In the genomic region with DNA sequence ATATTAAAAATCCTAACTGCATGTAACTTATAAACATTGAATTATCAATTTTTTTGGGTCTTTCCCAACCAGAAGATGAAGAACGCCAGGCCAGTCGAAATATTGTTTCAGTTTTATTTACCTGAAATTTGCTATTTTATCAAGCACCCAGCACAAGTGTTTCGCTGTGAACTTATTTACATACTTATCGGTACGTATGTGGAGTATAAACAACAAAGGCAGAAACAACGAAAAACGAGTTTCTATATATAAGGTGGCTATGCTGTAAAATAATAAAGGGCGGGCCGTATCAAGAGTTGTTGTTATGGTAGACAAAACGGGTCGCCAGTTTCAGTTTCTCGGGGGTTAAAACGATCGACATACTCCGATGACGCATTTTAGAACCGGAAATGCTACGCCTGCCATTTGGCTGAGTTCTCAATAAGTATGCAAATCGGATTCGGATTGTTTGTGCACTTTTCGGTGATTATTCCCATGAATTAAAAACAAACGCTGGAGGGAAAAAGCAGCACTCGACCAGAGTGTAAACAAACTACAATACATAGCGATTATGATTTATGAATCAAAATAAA, we compare ENCODE assay signal across 1 fruit fly cellular context.
TF ChIP-seq lines count a peak whose summit lies in the region.

No protein-coding gene starts in this region.

TF ChIP-seq in whole organism, embryonic, 481 proteins besides CTCF, POLR2A, EP300 and RAD21 (continued from another document and continues in another):
- 0 out of 3 replicates have a peak, but pooled peaks have one; percentile 36 for TF ChIP-seq so (GFP tag; IDR thresholded peaks at IDR 0.05; lab: Robert Waterston, UW)
- TF ChIP-seq disco-r (GFP tag; optimal IDR thresholded peaks at IDR 0.05; lab: Kevin White, UChicago), result no peak
- peak; percentile 82 for TF ChIP-seq sens (GFP tag; lab: Kevin White, UChicago)
- no peak for TF ChIP-seq ac (GFP tag; optimal IDR thresholded peaks at IDR 0.05; lab: Kevin White, UChicago)
- peak; percentile 84 for TF ChIP-seq Med (GFP tag; lab: Kevin White, UChicago)
- no peak for TF ChIP-seq danr (GFP tag; IDR thresholded peaks at IDR 0.05; lab: Robert Waterston, UW)
- no peak for TF ChIP-seq sc (optimal IDR thresholded peaks at IDR 0.05; lab: Kevin White, UChicago)
- TF ChIP-seq sc (GFP tag; optimal IDR thresholded peaks at IDR 0.05; lab: Kevin White, UChicago), result no peak
- TF ChIP-seq nerfin-1 (tag; optimal IDR thresholded peaks at IDR 0.05; lab: Kevin White, UChicago), result no peak
- TF ChIP-seq chm (GFP tag; IDR thresholded peaks at IDR 0.05; lab: Robert Waterston, UW), result 0 out of 2 replicates have a peak, but pooled peaks have one; percentile 29
- peak; percentile 15 for TF ChIP-seq CG12219 (GFP tag; optimal IDR thresholded peaks at IDR 0.05; lab: Kevin White, UChicago)
- no peak for TF ChIP-seq CG15601 (tag; optimal IDR thresholded peaks at IDR 0.05; lab: Kevin White, UChicago)
- TF ChIP-seq Xrp1 (GFP tag; IDR thresholded peaks at IDR 0.05; lab: Robert Waterston, UW), result no peak; the same call in 1 of the 2 replicates
- no peak for TF ChIP-seq mam (GFP tag; optimal IDR thresholded peaks at IDR 0.05; lab: Kevin White, UChicago)
- peak; percentile 20 for TF ChIP-seq gem (tag; optimal IDR thresholded peaks at IDR 0.05; lab: Kevin White, UChicago)
- peak; percentile 41; the same call in 1 of the 2 replicates for TF ChIP-seq CG14014 (GFP tag; IDR thresholded peaks at IDR 0.05; lab: Robert Waterston, UW)
- TF ChIP-seq Fer2 (tag; optimal IDR thresholded peaks at IDR 0.05; lab: Kevin White, UChicago), result peak; percentile 26
- TF ChIP-seq CG4328 (GFP tag; optimal IDR thresholded peaks at IDR 0.05; lab: Kevin White, UChicago), result no peak
- peak; percentile 0 for TF ChIP-seq CG7745 (tag; optimal IDR thresholded peaks at IDR 0.05; lab: Kevin White, UChicago)
- peak; percentile 42; the same call in 1 of the 2 replicates for TF ChIP-seq Atf6 (GFP tag; IDR thresholded peaks at IDR 0.05; lab: Robert Waterston, UW)
- no peak for TF ChIP-seq ham (GFP tag; IDR thresholded peaks at IDR 0.05; lab: Robert Waterston, UW)
- no peak for TF ChIP-seq CG8290 (GFP tag; optimal IDR thresholded peaks at IDR 0.05; lab: Kevin White, UChicago)
- peak in 1 of 2 experiments; percentile 73 for TF ChIP-seq CG8290 (tag; optimal IDR thresholded peaks at IDR 0.05; lab: Kevin White, UChicago)
- no peak for TF ChIP-seq Drgx (GFP tag; IDR thresholded peaks at IDR 0.05; lab: Robert Waterston, UW)
- TF ChIP-seq CG6254 (GFP tag; optimal IDR thresholded peaks at IDR 0.05; lab: Kevin White, UChicago), result no peak
- TF ChIP-seq hkb (optimal IDR thresholded peaks at IDR 0.05; lab: Kevin White, UChicago), result no peak
- TF ChIP-seq hkb (GFP tag; IDR thresholded peaks at IDR 0.05; lab: Robert Waterston, UW), result peak; percentile 49
- peak; percentile 46 for TF ChIP-seq CG6765 (GFP tag; optimal IDR thresholded peaks at IDR 0.05; lab: Kevin White, UChicago)
- no peak for TF ChIP-seq CG13123 (GFP tag; optimal IDR thresholded peaks at IDR 0.05; lab: Kevin White, UChicago)
- no peak for TF ChIP-seq sens-2 (GFP tag; IDR thresholded peaks at IDR 0.05; lab: Robert Waterston, UW)
- no peak for TF ChIP-seq ems (GFP tag; optimal IDR thresholded peaks at IDR 0.05; lab: Kevin White, UChicago)
- TF ChIP-seq vfl (GFP tag; optimal IDR thresholded peaks at IDR 0.05; lab: Kevin White, UChicago), result peak; percentile 4
- TF ChIP-seq Ssrp (tag; optimal IDR thresholded peaks at IDR 0.05; lab: Kevin White, UChicago), result no peak
- TF ChIP-seq ase (GFP tag; IDR thresholded peaks at IDR 0.05; lab: Robert Waterston, UW), result no peak
- peak; percentile 35 for TF ChIP-seq CG7987 (GFP tag; optimal IDR thresholded peaks at IDR 0.05; lab: Kevin White, UChicago)
- peak; percentile 23 for TF ChIP-seq BtbVII (GFP tag; optimal IDR thresholded peaks at IDR 0.05; lab: Kevin White, UChicago)
- TF ChIP-seq CG30020 (tag; optimal IDR thresholded peaks at IDR 0.05; lab: Kevin White, UChicago), result no peak
- TF ChIP-seq fru (optimal IDR thresholded peaks at IDR 0.05; lab: Kevin White, UChicago), result no peak
- TF ChIP-seq CG10366 (GFP tag; IDR thresholded peaks at IDR 0.05; lab: Robert Waterston, UW), result no peak
- TF ChIP-seq CG6683 (GFP tag; optimal IDR thresholded peaks at IDR 0.05; lab: Kevin White, UChicago), result peak; percentile 11
- TF ChIP-seq jumu (GFP tag; optimal IDR thresholded peaks at IDR 0.05; lab: Kevin White, UChicago), result no peak
- TF ChIP-seq chinmo (GFP tag; IDR thresholded peaks at IDR 0.05; lab: Robert Waterston, UW; ENCODE audit: partially characterized antibody), result peak; percentile 66; the same call in 1 of the 4 replicates
- peak; percentile 34; the same call in 1 of the 2 replicates for TF ChIP-seq vvl (GFP tag; IDR thresholded peaks at IDR 0.05; lab: Robert Waterston, UW)
- TF ChIP-seq CG10321 (GFP tag; IDR thresholded peaks at IDR 0.05; lab: Robert Waterston, UW), result no peak
- no peak for TF ChIP-seq peb (GFP tag; IDR thresholded peaks at IDR 0.05; lab: Robert Waterston, UW)
- TF ChIP-seq HLHmδ (GFP tag; optimal IDR thresholded peaks at IDR 0.05; lab: Kevin White, UChicago), result no peak
- TF ChIP-seq Dek (tag; optimal IDR thresholded peaks at IDR 0.05; lab: Kevin White, UChicago), result peak; percentile 15
- TF ChIP-seq Antp (GFP tag; optimal IDR thresholded peaks at IDR 0.05; lab: Kevin White, UChicago), result no peak
- no peak for TF ChIP-seq zfh1 (GFP tag; IDR thresholded peaks at IDR 0.05; lab: Robert Waterston, UW)
- TF ChIP-seq lbe (GFP tag; optimal IDR thresholded peaks at IDR 0.05; lab: Kevin White, UChicago), result peak; percentile 5
- TF ChIP-seq Spps (tag; optimal IDR thresholded peaks at IDR 0.05; lab: Kevin White, UChicago), result no peak
- no peak for TF ChIP-seq Lpt (GFP tag; optimal IDR thresholded peaks at IDR 0.05; lab: Kevin White, UChicago)
- peak; percentile 25; the same call in 1 of the 3 replicates for TF ChIP-seq CG11695 (GFP tag; IDR thresholded peaks at IDR 0.05; lab: Robert Waterston, UW)
- TF ChIP-seq Dbx (GFP tag; IDR thresholded peaks at IDR 0.05; lab: Robert Waterston, UW), result no peak
- TF ChIP-seq CG15073 (GFP tag; optimal IDR thresholded peaks at IDR 0.05; lab: Kevin White, UChicago), result no peak
- no peak for TF ChIP-seq CG17612 (GFP tag; IDR thresholded peaks at IDR 0.05; lab: Robert Waterston, UW)
- TF ChIP-seq CG9932 (GFP tag; IDR thresholded peaks at IDR 0.05; lab: Robert Waterston, UW), result no peak
- no peak for TF ChIP-seq CG6791 (GFP tag; IDR thresholded peaks at IDR 0.05; lab: Robert Waterston, UW; ENCODE audit: partially characterized antibody)
- TF ChIP-seq Sox102F (GFP tag; optimal IDR thresholded peaks at IDR 0.05; lab: Kevin White, UChicago), result no peak
- TF ChIP-seq CG11696 (GFP tag; IDR thresholded peaks at IDR 0.05; lab: Robert Waterston, UW), result no peak
- peak; percentile 69 for TF ChIP-seq Hmr (GFP tag; optimal IDR thresholded peaks at IDR 0.05; lab: Kevin White, UChicago)
- TF ChIP-seq nom (GFP tag; optimal IDR thresholded peaks at IDR 0.05; lab: Kevin White, UChicago), result no peak
- TF ChIP-seq lov (optimal IDR thresholded peaks at IDR 0.05; lab: Kevin White, UChicago), result no peak
- TF ChIP-seq lov (GFP tag; IDR thresholded peaks at IDR 0.05; lab: Robert Waterston, UW), result 0 out of 3 replicates have a peak, but pooled peaks have one; percentile 29
- no peak for TF ChIP-seq corto (GFP tag; optimal IDR thresholded peaks at IDR 0.05; lab: Kevin White, UChicago)
- no peak for TF ChIP-seq CG5180 (GFP tag; optimal IDR thresholded peaks at IDR 0.05; lab: Kevin White, UChicago)
- TF ChIP-seq unpg (GFP tag; optimal IDR thresholded peaks at IDR 0.05; lab: Kevin White, UChicago), result peak; percentile 28
- TF ChIP-seq Meics (GFP tag; optimal IDR thresholded peaks at IDR 0.05; lab: Kevin White, UChicago), result peak; percentile 50
- 0 out of 2 replicates have a peak, but pooled peaks have one; percentile 16 for TF ChIP-seq gsb (GFP tag; IDR thresholded peaks at IDR 0.05; lab: Robert Waterston, UW)
- TF ChIP-seq grau (tag; optimal IDR thresholded peaks at IDR 0.05; lab: Kevin White, UChicago), result peak; percentile 1
- TF ChIP-seq CG2120 (GFP tag; optimal IDR thresholded peaks at IDR 0.05; lab: Kevin White, UChicago), result peak; percentile 23
- no peak for TF ChIP-seq hth (optimal IDR thresholded peaks at IDR 0.05; lab: Kevin White, UChicago)
- no peak for TF ChIP-seq Atf3 (GFP tag; optimal IDR thresholded peaks at IDR 0.05; lab: Kevin White, UChicago)
- TF ChIP-seq CG13775 (GFP tag; optimal IDR thresholded peaks at IDR 0.05; lab: Kevin White, UChicago), result no peak
- TF ChIP-seq ind (GFP tag; optimal IDR thresholded peaks at IDR 0.05; lab: Kevin White, UChicago), result no peak
- peak; percentile 48 for TF ChIP-seq CG15514 (GFP tag; optimal IDR thresholded peaks at IDR 0.05; lab: Kevin White, UChicago)
- peak; percentile 6 for TF ChIP-seq CG12299 (tag; optimal IDR thresholded peaks at IDR 0.05; lab: Kevin White, UChicago)
- TF ChIP-seq gsb-n (tag; optimal IDR thresholded peaks at IDR 0.05; lab: Kevin White, UChicago), result peak; percentile 47
- TF ChIP-seq CG10959 (GFP tag; IDR thresholded peaks at IDR 0.05; lab: Robert Waterston, UW), result no peak
- no peak for TF ChIP-seq Dip2 (GFP tag; IDR thresholded peaks at IDR 0.05; lab: Robert Waterston, UW)
- no peak for TF ChIP-seq CG2129 (GFP tag; IDR thresholded peaks at IDR 0.05; lab: Robert Waterston, UW; ENCODE audit: partially characterized antibody)
- TF ChIP-seq CG17802 (tag; optimal IDR thresholded peaks at IDR 0.05; lab: Kevin White, UChicago), result no peak
- TF ChIP-seq ATbp (GFP tag; optimal IDR thresholded peaks at IDR 0.05; lab: Kevin White, UChicago), result peak; percentile 50
- no peak for TF ChIP-seq slp2 (GFP tag; optimal IDR thresholded peaks at IDR 0.05; lab: Kevin White, UChicago)
- TF ChIP-seq CG43689 (GFP tag; IDR thresholded peaks at IDR 0.05; lab: Robert Waterston, UW), result no peak
- no peak for TF ChIP-seq CG14860 (GFP tag; IDR thresholded peaks at IDR 0.05; lab: Robert Waterston, UW; ENCODE audit: partially characterized antibody)
- peak; percentile 32 for TF ChIP-seq Asciz (GFP tag; optimal IDR thresholded peaks at IDR 0.05; lab: Kevin White, UChicago)
- peak; percentile 36 for TF ChIP-seq CG1233 (GFP tag; optimal IDR thresholded peaks at IDR 0.05; lab: Kevin White, UChicago)
- no peak for TF ChIP-seq fd102C (GFP tag; optimal IDR thresholded peaks at IDR 0.05; lab: Kevin White, UChicago)
- TF ChIP-seq YL-1 (GFP tag; optimal IDR thresholded peaks at IDR 0.05; lab: Kevin White, UChicago), result peak; percentile 0
- 0 out of 3 replicates have a peak, but pooled peaks have one; percentile 15 for TF ChIP-seq ci (GFP tag; IDR thresholded peaks at IDR 0.05; lab: Robert Waterston, UW)
- no peak for TF ChIP-seq Bteb2 (GFP tag; optimal IDR thresholded peaks at IDR 0.05; lab: Kevin White, UChicago)
- peak; percentile 47 for TF ChIP-seq CG15011 (GFP tag; optimal IDR thresholded peaks at IDR 0.05; lab: Kevin White, UChicago)
- no peak for TF ChIP-seq twi (tag; optimal IDR thresholded peaks at IDR 0.05; lab: Kevin White, UChicago)
- peak; percentile 8 for TF ChIP-seq sd (tag; optimal IDR thresholded peaks at IDR 0.05; lab: Kevin White, UChicago)
- TF ChIP-seq CG34376 (GFP tag; optimal IDR thresholded peaks at IDR 0.05; lab: Kevin White, UChicago), result peak; percentile 22
- no peak for TF ChIP-seq Atf-2 (GFP tag; optimal IDR thresholded peaks at IDR 0.05; lab: Kevin White, UChicago)
- TF ChIP-seq Ets65A (GFP tag; lab: Kevin White, UChicago), result no peak
- peak; percentile 26 for TF ChIP-seq CoRest (tag; optimal IDR thresholded peaks at IDR 0.05; lab: Kevin White, UChicago)
- no peak; the same call in 1 of the 2 replicates for TF ChIP-seq Adf1 (GFP tag; IDR thresholded peaks at IDR 0.05; lab: Robert Waterston, UW)
- peak; percentile 6 for TF ChIP-seq Sox100B (GFP tag; optimal IDR thresholded peaks at IDR 0.05; lab: Kevin White, UChicago)
- TF ChIP-seq CG12071 (GFP tag; optimal IDR thresholded peaks at IDR 0.05; lab: Kevin White, UChicago), result peak; percentile 52
- TF ChIP-seq CrebB (tag; optimal IDR thresholded peaks at IDR 0.05; lab: Kevin White, UChicago), result peak; percentile 34
- TF ChIP-seq MTF-1 (GFP tag; optimal IDR thresholded peaks at IDR 0.05; lab: Kevin White, UChicago; ENCODE audit: borderline replicate concordance), result peak; percentile 6
- peak; percentile 65 for TF ChIP-seq mirr (GFP tag; optimal IDR thresholded peaks at IDR 0.05; lab: Kevin White, UChicago)
- TF ChIP-seq pan (optimal IDR thresholded peaks at IDR 0.05; lab: Kevin White, UChicago), result no peak
- TF ChIP-seq pan (GFP tag; optimal IDR thresholded peaks at IDR 0.05 in 1 of 2, IDR thresholded peaks at IDR 0.05 in 1 of 2), result peak in 1 of 2 experiments; percentile 12
- peak; percentile 48 for TF ChIP-seq B-H2 (GFP tag; optimal IDR thresholded peaks at IDR 0.05; lab: Kevin White, UChicago)
- no peak for TF ChIP-seq CG7963 (GFP tag; IDR thresholded peaks at IDR 0.05; lab: Robert Waterston, UW; ENCODE audit: partially characterized antibody)
- no peak for TF ChIP-seq nerfin-2 (GFP tag; IDR thresholded peaks at IDR 0.05; lab: Robert Waterston, UW; ENCODE audit: partially characterized antibody)
- no peak for TF ChIP-seq CG1602 (GFP tag; optimal IDR thresholded peaks at IDR 0.05; lab: Kevin White, UChicago)
- no peak for TF ChIP-seq otp (GFP tag; IDR thresholded peaks at IDR 0.05; lab: Robert Waterston, UW)
- peak; percentile 29 for TF ChIP-seq CG12659 (GFP tag; optimal IDR thresholded peaks at IDR 0.05; lab: Kevin White, UChicago)
- no peak for TF ChIP-seq D19A (tag; optimal IDR thresholded peaks at IDR 0.05; lab: Kevin White, UChicago)
- TF ChIP-seq CG17186 (GFP tag; optimal IDR thresholded peaks at IDR 0.05; lab: Kevin White, UChicago), result no peak
- TF ChIP-seq en (GFP tag; optimal IDR thresholded peaks at IDR 0.05; lab: Kevin White, UChicago), result no peak
- TF ChIP-seq CG4360 (GFP tag; IDR thresholded peaks at IDR 0.05; lab: Robert Waterston, UW), result peak; percentile 43; the same call in 1 of the 2 replicates
- peak; percentile 26 for TF ChIP-seq CG17359 (tag; optimal IDR thresholded peaks at IDR 0.05; lab: Kevin White, UChicago)
- TF ChIP-seq CG5953 (GFP tag; IDR thresholded peaks at IDR 0.05; lab: Robert Waterston, UW), result no peak
- peak; percentile 63 for TF ChIP-seq CG10543 (GFP tag; optimal IDR thresholded peaks at IDR 0.05; lab: Kevin White, UChicago)
- TF ChIP-seq toy (GFP tag; IDR thresholded peaks at IDR 0.05; lab: Robert Waterston, UW), result no peak
- TF ChIP-seq CG15269 (tag; optimal IDR thresholded peaks at IDR 0.05; lab: Kevin White, UChicago), result peak; percentile 29
- TF ChIP-seq wek (GFP tag; optimal IDR thresholded peaks at IDR 0.05; lab: Kevin White, UChicago), result peak; percentile 55
- TF ChIP-seq CG1832 (GFP tag; optimal IDR thresholded peaks at IDR 0.05; lab: Kevin White, UChicago), result no peak
- peak; percentile 54 for TF ChIP-seq CG18599 (GFP tag; optimal IDR thresholded peaks at IDR 0.05; lab: Kevin White, UChicago)
- TF ChIP-seq caup (GFP tag; optimal IDR thresholded peaks at IDR 0.05; lab: Kevin White, UChicago; ENCODE audit: severe bottlenecking), result peak; percentile 38
